In genomic region chrX:20480382-20480781, dm6 we compare ENCODE assay signal across 1 fruit fly cellular context.
A peak's percentile ranks its signal among the peaks of the same experiment; 100 is the strongest.
TF ChIP-seq lines count a peak whose summit lies in the region.

No protein-coding gene starts in this region.

TF ChIP-seq in whole organism, embryonic, 481 proteins besides CTCF, POLR2A, EP300 and RAD21 (continued from another document and continues in another):
- TF ChIP-seq CG11085 (GFP tag; IDR thresholded peaks at IDR 0.05; lab: Robert Waterston, UW), result no peak
- TF ChIP-seq gcm2 (GFP tag; optimal IDR thresholded peaks at IDR 0.05; lab: Kevin White, UChicago), result peak; percentile 29
- no peak for TF ChIP-seq CG13287 (GFP tag; IDR thresholded peaks at IDR 0.05; lab: Robert Waterston, UW; ENCODE audit: partially characterized antibody)
- no peak for TF ChIP-seq Side (GFP tag; optimal IDR thresholded peaks at IDR 0.05; lab: Kevin White, UChicago)
- TF ChIP-seq CG18011 (GFP tag; optimal IDR thresholded peaks at IDR 0.05; lab: Kevin White, UChicago), result peak; percentile 36
- no peak for TF ChIP-seq scrt (GFP tag; optimal IDR thresholded peaks at IDR 0.05; lab: Kevin White, UChicago)
- TF ChIP-seq tll (GFP tag; optimal IDR thresholded peaks at IDR 0.05; lab: Kevin White, UChicago), result no peak
- TF ChIP-seq D19B (GFP tag; optimal IDR thresholded peaks at IDR 0.05; lab: Kevin White, UChicago), result peak; percentile 23
- TF ChIP-seq slp2 (GFP tag; optimal IDR thresholded peaks at IDR 0.05; lab: Kevin White, UChicago), result peak; percentile 71
- no peak for TF ChIP-seq Trl (optimal IDR thresholded peaks at IDR 0.05; lab: Kevin White, UChicago)
- TF ChIP-seq Trl (GFP tag; optimal IDR thresholded peaks at IDR 0.05; lab: Kevin White, UChicago), result peak; percentile 21
- no peak for TF ChIP-seq tna (GFP tag; IDR thresholded peaks at IDR 0.05; lab: Robert Waterston, UW; ENCODE audit: partially characterized antibody)
- peak; percentile 70 for TF ChIP-seq CG13624 (GFP tag; optimal IDR thresholded peaks at IDR 0.05; lab: Kevin White, UChicago)
- peak; percentile 24 for TF ChIP-seq Spps (tag; optimal IDR thresholded peaks at IDR 0.05; lab: Kevin White, UChicago)
- TF ChIP-seq Hsf (GFP tag; optimal IDR thresholded peaks at IDR 0.05; lab: Kevin White, UChicago), result peak; percentile 76
- no peak for TF ChIP-seq hkb (optimal IDR thresholded peaks at IDR 0.05; lab: Kevin White, UChicago)
- peak; percentile 80 for TF ChIP-seq hkb (GFP tag; IDR thresholded peaks at IDR 0.05; lab: Robert Waterston, UW)
- no peak for TF ChIP-seq CG17612 (GFP tag; IDR thresholded peaks at IDR 0.05; lab: Robert Waterston, UW)
- TF ChIP-seq Blimp-1 (GFP tag; optimal IDR thresholded peaks at IDR 0.05; lab: Kevin White, UChicago), result no peak
- no peak for TF ChIP-seq CG7928 (GFP tag; optimal IDR thresholded peaks at IDR 0.05; lab: Kevin White, UChicago)
- TF ChIP-seq CG11456 (GFP tag; IDR thresholded peaks at IDR 0.05; lab: Robert Waterston, UW), result 0 out of 3 replicates have a peak, but pooled peaks have one; percentile 43
- peak; percentile 79 for TF ChIP-seq slbo (GFP tag; IDR thresholded peaks at IDR 0.05; lab: Robert Waterston, UW)
- peak; percentile 76 for TF ChIP-seq chn (GFP tag; optimal IDR thresholded peaks at IDR 0.05; lab: Kevin White, UChicago)
- TF ChIP-seq CG14860 (GFP tag; IDR thresholded peaks at IDR 0.05; lab: Robert Waterston, UW; ENCODE audit: partially characterized antibody), result no peak
- TF ChIP-seq CG13775 (GFP tag; optimal IDR thresholded peaks at IDR 0.05; lab: Kevin White, UChicago), result peak; percentile 37
- TF ChIP-seq eyg (GFP tag; optimal IDR thresholded peaks at IDR 0.05; lab: Kevin White, UChicago), result no peak
- 0 out of 3 replicates have a peak, but pooled peaks have one; percentile 30 for TF ChIP-seq CG11695 (GFP tag; IDR thresholded peaks at IDR 0.05; lab: Robert Waterston, UW)
- TF ChIP-seq CG17829 (tag; optimal IDR thresholded peaks at IDR 0.05; lab: Kevin White, UChicago), result no peak
- TF ChIP-seq CG9215 (GFP tag; IDR thresholded peaks at IDR 0.05; lab: Robert Waterston, UW), result no peak
- TF ChIP-seq CG42726 (GFP tag; IDR thresholded peaks at IDR 0.05; lab: Robert Waterston, UW; ENCODE audit: partially characterized antibody), result no peak
- TF ChIP-seq so (GFP tag; IDR thresholded peaks at IDR 0.05; lab: Robert Waterston, UW), result peak; percentile 80
- TF ChIP-seq CG2875 (GFP tag; optimal IDR thresholded peaks at IDR 0.05; lab: Kevin White, UChicago), result peak; percentile 67
- no peak for TF ChIP-seq Hr39 (optimal IDR thresholded peaks at IDR 0.05; lab: Kevin White, UChicago)
- no peak for TF ChIP-seq Sin3A (optimal IDR thresholded peaks at IDR 0.05; lab: Kevin White, UChicago)
- TF ChIP-seq caup (GFP tag; optimal IDR thresholded peaks at IDR 0.05; lab: Kevin White, UChicago; ENCODE audit: severe bottlenecking), result peak; percentile 40
- TF ChIP-seq CG18764 (GFP tag; optimal IDR thresholded peaks at IDR 0.05; lab: Kevin White, UChicago), result peak; percentile 57
- TF ChIP-seq Adf1 (GFP tag; IDR thresholded peaks at IDR 0.05; lab: Robert Waterston, UW), result no peak
- TF ChIP-seq slou (GFP tag; optimal IDR thresholded peaks at IDR 0.05; lab: Kevin White, UChicago), result peak; percentile 64
- TF ChIP-seq NC2α (GFP tag; optimal IDR thresholded peaks at IDR 0.05; lab: Kevin White, UChicago), result peak; percentile 38
- no peak for TF ChIP-seq z (GFP tag; IDR thresholded peaks at IDR 0.05; lab: Robert Waterston, UW)
- TF ChIP-seq CG6175 (GFP tag; IDR thresholded peaks at IDR 0.05; lab: Robert Waterston, UW), result no peak
- TF ChIP-seq odd (GFP tag; optimal IDR thresholded peaks at IDR 0.05; lab: Kevin White, UChicago), result peak; percentile 25
- 0 out of 2 replicates have a peak, but pooled peaks have one; percentile 27 for TF ChIP-seq dimm (GFP tag; IDR thresholded peaks at IDR 0.05; lab: Robert Waterston, UW)
- TF ChIP-seq CG8478 (optimal IDR thresholded peaks at IDR 0.05; lab: Kevin White, UChicago), result no peak
- TF ChIP-seq ash1 (GFP tag; optimal IDR thresholded peaks at IDR 0.05; lab: Kevin White, UChicago), result no peak
- TF ChIP-seq Stat92E (GFP tag; optimal IDR thresholded peaks at IDR 0.05; lab: Kevin White, UChicago), result no peak
- TF ChIP-seq Opbp (GFP tag; IDR thresholded peaks at IDR 0.05; lab: Robert Waterston, UW; ENCODE audit: partially characterized antibody), result no peak
- TF ChIP-seq Gsc (GFP tag; IDR thresholded peaks at IDR 0.05; lab: Robert Waterston, UW), result no peak
- no peak for TF ChIP-seq klu (GFP tag; IDR thresholded peaks at IDR 0.05; lab: Robert Waterston, UW)
- TF ChIP-seq nerfin-2 (GFP tag; IDR thresholded peaks at IDR 0.05; lab: Robert Waterston, UW; ENCODE audit: partially characterized antibody), result no peak
- peak; percentile 54 for TF ChIP-seq Dad (GFP tag; optimal IDR thresholded peaks at IDR 0.05; lab: Kevin White, UChicago)
- peak; percentile 84 for TF ChIP-seq lilli (GFP tag; optimal IDR thresholded peaks at IDR 0.05; lab: Kevin White, UChicago)
- TF ChIP-seq Vsx1 (GFP tag; optimal IDR thresholded peaks at IDR 0.05; lab: Kevin White, UChicago), result no peak
- 0 out of 3 replicates have a peak, but pooled peaks have one; percentile 55 for TF ChIP-seq gce (GFP tag; IDR thresholded peaks at IDR 0.05; lab: Robert Waterston, UW)
- TF ChIP-seq sc (optimal IDR thresholded peaks at IDR 0.05; lab: Kevin White, UChicago), result no peak
- TF ChIP-seq sc (GFP tag; optimal IDR thresholded peaks at IDR 0.05; lab: Kevin White, UChicago), result peak; percentile 42
- TF ChIP-seq Lhr (GFP tag; optimal IDR thresholded peaks at IDR 0.05; lab: Kevin White, UChicago), result no peak
- TF ChIP-seq zen (tag; optimal IDR thresholded peaks at IDR 0.05; lab: Kevin White, UChicago), result peak; percentile 63
- no peak for TF ChIP-seq Scr (GFP tag; IDR thresholded peaks at IDR 0.05; lab: Robert Waterston, UW; ENCODE audit: partially characterized antibody)
- peak; percentile 76 for TF ChIP-seq ind (GFP tag; optimal IDR thresholded peaks at IDR 0.05; lab: Kevin White, UChicago)
- TF ChIP-seq CG10147 (GFP tag; optimal IDR thresholded peaks at IDR 0.05; lab: Kevin White, UChicago), result no peak
- TF ChIP-seq BEAF-32 (GFP tag; optimal IDR thresholded peaks at IDR 0.05; lab: Kevin White, UChicago), result no peak
- TF ChIP-seq PHDP (tag; optimal IDR thresholded peaks at IDR 0.05; lab: Kevin White, UChicago), result no peak
- no peak for TF ChIP-seq CkIIα-i1 (GFP tag; IDR thresholded peaks at IDR 0.05; lab: Robert Waterston, UW)
- TF ChIP-seq ato (GFP tag; IDR thresholded peaks at IDR 0.05; lab: Robert Waterston, UW; ENCODE audit: partially characterized antibody), result no peak
- TF ChIP-seq Max (GFP tag; optimal IDR thresholded peaks at IDR 0.05; lab: Kevin White, UChicago), result peak; percentile 41
- TF ChIP-seq kay (GFP tag; optimal IDR thresholded peaks at IDR 0.05; lab: Kevin White, UChicago), result peak; percentile 43
- no peak for TF ChIP-seq pzg (GFP tag; optimal IDR thresholded peaks at IDR 0.05; lab: Kevin White, UChicago)
- no peak for TF ChIP-seq CG6791 (GFP tag; IDR thresholded peaks at IDR 0.05; lab: Robert Waterston, UW; ENCODE audit: partially characterized antibody)
- no peak for TF ChIP-seq twi (tag; optimal IDR thresholded peaks at IDR 0.05; lab: Kevin White, UChicago)
- TF ChIP-seq CG6765 (GFP tag; optimal IDR thresholded peaks at IDR 0.05; lab: Kevin White, UChicago), result no peak
- peak; percentile 70 for TF ChIP-seq CG16863 (GFP tag; optimal IDR thresholded peaks at IDR 0.05; lab: Kevin White, UChicago)
- TF ChIP-seq dm (GFP tag; optimal IDR thresholded peaks at IDR 0.05; lab: Kevin White, UChicago), result peak; percentile 33
- peak; percentile 80 for TF ChIP-seq CG15269 (tag; optimal IDR thresholded peaks at IDR 0.05; lab: Kevin White, UChicago)
- TF ChIP-seq CG2199 (GFP tag; IDR thresholded peaks at IDR 0.05; lab: Robert Waterston, UW), result peak; percentile 54; the same call in 1 of the 3 replicates
- peak; percentile 60 to 81 for TF ChIP-seq dpn (GFP tag; optimal IDR thresholded peaks at IDR 0.05; lab: Kevin White, UChicago)
- no peak for TF ChIP-seq ase (GFP tag; IDR thresholded peaks at IDR 0.05; lab: Robert Waterston, UW)
- no peak for TF ChIP-seq CG2129 (GFP tag; IDR thresholded peaks at IDR 0.05; lab: Robert Waterston, UW; ENCODE audit: partially characterized antibody)
- TF ChIP-seq CG6854 (GFP tag; optimal IDR thresholded peaks at IDR 0.05; lab: Kevin White, UChicago), result no peak
- TF ChIP-seq CG3065 (GFP tag; optimal IDR thresholded peaks at IDR 0.05; lab: Kevin White, UChicago), result no peak
- TF ChIP-seq Nf-YC (tag; optimal IDR thresholded peaks at IDR 0.05; lab: Kevin White, UChicago), result no peak
- peak; percentile 67 for TF ChIP-seq lmd (GFP tag; IDR thresholded peaks at IDR 0.05; lab: Robert Waterston, UW)
- no peak for TF ChIP-seq Lim3 (GFP tag; IDR thresholded peaks at IDR 0.05; lab: Robert Waterston, UW)
- no peak for TF ChIP-seq pros (GFP tag; optimal IDR thresholded peaks at IDR 0.05; lab: Kevin White, UChicago)
- peak; percentile 59 for TF ChIP-seq CG33213 (GFP tag; optimal IDR thresholded peaks at IDR 0.05; lab: Kevin White, UChicago)
- TF ChIP-seq CG10565 (GFP tag; optimal IDR thresholded peaks at IDR 0.05; lab: Kevin White, UChicago), result peak; percentile 35
- TF ChIP-seq CG13424 (tag; optimal IDR thresholded peaks at IDR 0.05; lab: Kevin White, UChicago), result peak; percentile 48
- peak; percentile 70 for TF ChIP-seq H2.0 (GFP tag; IDR thresholded peaks at IDR 0.05; lab: Robert Waterston, UW)
- no peak for TF ChIP-seq Sry-β (GFP tag; optimal IDR thresholded peaks at IDR 0.05; lab: Kevin White, UChicago)
- TF ChIP-seq CG10274 (GFP tag; optimal IDR thresholded peaks at IDR 0.05; lab: Kevin White, UChicago), result no peak
- no peak for TF ChIP-seq h (optimal IDR thresholded peaks at IDR 0.05; lab: Kevin White, UChicago)
- TF ChIP-seq org-1 (GFP tag; optimal IDR thresholded peaks at IDR 0.05; lab: Kevin White, UChicago), result peak; percentile 70
- TF ChIP-seq disco-r (GFP tag; optimal IDR thresholded peaks at IDR 0.05; lab: Kevin White, UChicago), result peak; percentile 72
- TF ChIP-seq sens-2 (GFP tag; IDR thresholded peaks at IDR 0.05; lab: Robert Waterston, UW), result peak; percentile 46; the same call in 1 of the 2 replicates
- TF ChIP-seq danr (GFP tag; IDR thresholded peaks at IDR 0.05; lab: Robert Waterston, UW), result no peak
- TF ChIP-seq Pdp1 (GFP tag; optimal IDR thresholded peaks at IDR 0.05; lab: Kevin White, UChicago), result peak in 1 of 2 experiments; percentile 67
- TF ChIP-seq inv (GFP tag; IDR thresholded peaks at IDR 0.05; lab: Robert Waterston, UW; ENCODE audit: partially characterized antibody), result no peak
- TF ChIP-seq eve (GFP tag; optimal IDR thresholded peaks at IDR 0.05; lab: Kevin White, UChicago), result no peak
- peak; percentile 34 for TF ChIP-seq trem (tag; optimal IDR thresholded peaks at IDR 0.05; lab: Kevin White, UChicago)
- TF ChIP-seq CG12769 (tag; optimal IDR thresholded peaks at IDR 0.05; lab: Kevin White, UChicago), result no peak
- peak; percentile 51 for TF ChIP-seq fu2 (GFP tag; optimal IDR thresholded peaks at IDR 0.05; lab: Kevin White, UChicago)
- TF ChIP-seq CG9817 (tag; optimal IDR thresholded peaks at IDR 0.05; lab: Kevin White, UChicago), result peak; percentile 56
- peak; percentile 47 for TF ChIP-seq CG5245 (GFP tag; optimal IDR thresholded peaks at IDR 0.05; lab: Kevin White, UChicago)
- TF ChIP-seq cg (GFP tag; optimal IDR thresholded peaks at IDR 0.05; lab: Kevin White, UChicago), result no peak
- no peak for TF ChIP-seq jumu (GFP tag; optimal IDR thresholded peaks at IDR 0.05; lab: Kevin White, UChicago)
- peak; percentile 71 for TF ChIP-seq grau (tag; optimal IDR thresholded peaks at IDR 0.05; lab: Kevin White, UChicago)
- peak; percentile 48 for TF ChIP-seq BtbVII (GFP tag; optimal IDR thresholded peaks at IDR 0.05; lab: Kevin White, UChicago)
- TF ChIP-seq usp (GFP tag; optimal IDR thresholded peaks at IDR 0.05; lab: Kevin White, UChicago), result no peak
- TF ChIP-seq CG9876 (GFP tag; optimal IDR thresholded peaks at IDR 0.05; lab: Kevin White, UChicago), result peak; percentile 45
- peak; percentile 37 for TF ChIP-seq CG7271 (tag; optimal IDR thresholded peaks at IDR 0.05; lab: Kevin White, UChicago)
- TF ChIP-seq CG10209 (GFP tag; optimal IDR thresholded peaks at IDR 0.05; lab: Kevin White, UChicago), result no peak
- peak; percentile 77 for TF ChIP-seq bab2 (GFP tag; optimal IDR thresholded peaks at IDR 0.05; lab: Kevin White, UChicago)
- no peak for TF ChIP-seq CG15601 (tag; optimal IDR thresholded peaks at IDR 0.05; lab: Kevin White, UChicago)
- peak; percentile 38 for TF ChIP-seq CrebB (tag; optimal IDR thresholded peaks at IDR 0.05; lab: Kevin White, UChicago)
- TF ChIP-seq tio (GFP tag; optimal IDR thresholded peaks at IDR 0.05; lab: Kevin White, UChicago), result no peak
- TF ChIP-seq CG30431 (GFP tag; optimal IDR thresholded peaks at IDR 0.05; lab: Kevin White, UChicago), result peak; percentile 71
- TF ChIP-seq Poxn (GFP tag; IDR thresholded peaks at IDR 0.05; lab: Robert Waterston, UW), result no peak
- peak; percentile 52 for TF ChIP-seq CG10462 (GFP tag; optimal IDR thresholded peaks at IDR 0.05; lab: Kevin White, UChicago)
- TF ChIP-seq Hey (tag; optimal IDR thresholded peaks at IDR 0.05; lab: Kevin White, UChicago), result no peak
- peak; percentile 70 for TF ChIP-seq CG1602 (GFP tag; optimal IDR thresholded peaks at IDR 0.05; lab: Kevin White, UChicago)
- TF ChIP-seq chif (GFP tag; optimal IDR thresholded peaks at IDR 0.05; lab: Kevin White, UChicago), result peak; percentile 72 to 80
- TF ChIP-seq onecut (GFP tag; IDR thresholded peaks at IDR 0.05; lab: Robert Waterston, UW), result peak; percentile 42; the same call in 1 of the 2 replicates
- no peak for TF ChIP-seq CG3838 (GFP tag; optimal IDR thresholded peaks at IDR 0.05; lab: Kevin White, UChicago)
- TF ChIP-seq CG8359 (GFP tag; optimal IDR thresholded peaks at IDR 0.05; lab: Kevin White, UChicago; ENCODE audit: borderline replicate concordance), result peak; percentile 28
- peak; percentile 75 for TF ChIP-seq Hmr (GFP tag; optimal IDR thresholded peaks at IDR 0.05; lab: Kevin White, UChicago)
- TF ChIP-seq unc-4 (GFP tag; IDR thresholded peaks at IDR 0.05; lab: Robert Waterston, UW; ENCODE audit: partially characterized antibody), result no peak
- no peak for TF ChIP-seq exex (tag; optimal IDR thresholded peaks at IDR 0.05; lab: Kevin White, UChicago)
- TF ChIP-seq CG6654 (GFP tag; optimal IDR thresholded peaks at IDR 0.05; lab: Kevin White, UChicago), result peak; percentile 45
- TF ChIP-seq CG7372 (GFP tag; IDR thresholded peaks at IDR 0.05; lab: Robert Waterston, UW), result no peak
- no peak for TF ChIP-seq Dip2 (GFP tag; IDR thresholded peaks at IDR 0.05; lab: Robert Waterston, UW)
- no peak for TF ChIP-seq jigr1 (GFP tag; IDR thresholded peaks at IDR 0.05; lab: Robert Waterston, UW)
- TF ChIP-seq al (GFP tag; IDR thresholded peaks at IDR 0.05; lab: Robert Waterston, UW), result no peak
- TF ChIP-seq Doc2 (GFP tag; IDR thresholded peaks at IDR 0.05; lab: Robert Waterston, UW), result no peak
